Fruit fly (Drosophila melanogaster) whole organism, pupa: ENCODE results near the gene CG15742.

Source experiments
- CG12605 ChIP-seq: fragments of 200-800 bp; sonication (Bioruptor generic); IDR thresholded peaks from 2 replicates; pipeline ENCODE4 v1.3.6; 2022; ENCODE audit warnings: missing biosample characterization, missing genetic modification characterization
- CG32121 ChIP-seq: fragments of 200-800 bp; sonication (Bioruptor generic); IDR thresholded peaks from 2 replicates; pipeline ENCODE4 v1.3.6; 2022; ENCODE audit warnings: missing biosample characterization, missing genetic modification characterization
- CG34367 ChIP-seq: fragments of 200-800 bp; sonication (Bioruptor generic); optimal IDR thresholded peaks from 2 replicates; lab custom pipeline; 2018; ENCODE audit warnings: missing biosample characterization, mild to moderate bottlenecking, missing genetic modification characterization
- CG4496 ChIP-seq: fragments of 200-800 bp; sonication (Bioruptor generic); IDR thresholded peaks from 3 replicates; pipeline ENCODE4 v1.3.6; 2022; ENCODE audit warnings: missing biosample characterization, missing genetic modification characterization
- Snoo ChIP-seq: fragments of 200-800 bp; sonication (Bioruptor generic); optimal IDR thresholded peaks from 3 replicates; lab custom pipeline; 2017; ENCODE audit warnings: missing biosample characterization, mild to moderate bottlenecking, missing genetic modification characterization, inconsistent platforms

DNA sequence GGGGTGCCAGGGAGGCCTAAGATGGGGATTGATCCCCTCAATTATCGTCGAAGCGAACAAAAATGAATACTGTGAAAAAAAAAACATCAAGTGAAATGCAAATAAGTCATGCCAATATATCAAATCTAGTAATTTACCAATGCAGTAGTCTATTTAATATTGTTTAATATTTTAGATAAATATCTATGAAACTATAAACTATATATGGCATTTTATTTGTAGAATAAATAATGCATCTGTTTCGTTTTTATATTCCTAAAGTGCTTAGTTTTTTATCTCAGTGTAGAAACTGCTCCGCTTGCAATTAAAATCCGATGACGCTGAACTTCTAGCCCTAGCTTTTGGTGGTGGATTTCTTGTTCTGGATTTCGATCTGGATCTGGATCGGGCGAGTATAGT, 30.1 kb downstream of the CG15742 start:
- TF ChIP-seq CG34367 (tag; lab: Kevin White, UChicago): no peak
- no peak for TF ChIP-seq CG32121 (GFP tag; lab: Robert Waterston, UW)
- TF ChIP-seq CG4496 (GFP tag; lab: Robert Waterston, UW): no peak
- TF ChIP-seq CG12605 (GFP tag; lab: Robert Waterston, UW): no peak
- TF ChIP-seq Snoo (tag; lab: Kevin White, UChicago): no peak
